Fruit fly (Drosophila melanogaster) whole organism, embryonic: Measurements from ENCODE around the gene ihog.

Experiments used
- B-H1 ChIP-seq: fragments of 200-800 bp; sonication (Bioruptor generic); IDR thresholded peaks from 3 replicates; pipeline ENCODE4 v1.3.6; 2022; ENCODE audit warnings: missing biosample characterization, missing genetic modification characterization
- CG10274 ChIP-seq: fragments of 200-800 bp; sonication (Bioruptor generic); optimal IDR thresholded peaks from 3 replicates; lab custom pipeline; 2017; ENCODE audit warnings: missing biosample characterization, mild to moderate bottlenecking, missing genetic modification characterization
- CG11247 ChIP-seq: fragments of 200-800 bp; sonication (Bioruptor generic); IDR thresholded peaks from 2 replicates; pipeline ENCODE4 v1.3.6; 2022; ENCODE audit warnings: missing biosample characterization, missing genetic modification characterization
- CG13287 ChIP-seq: fragments of 200-800 bp; sonication (Bioruptor generic); IDR thresholded peaks from 2 replicates; pipeline ENCODE4 v1.3.6; 2022; ENCODE audit warnings: missing biosample characterization, missing genetic modification characterization; ENCODE audit not compliant: partially characterized antibody
- CG14667 ChIP-seq: fragments of 200-800 bp; sonication (Bioruptor generic); IDR thresholded peaks from 2 replicates; pipeline ENCODE4 v1.3.6; 2022; ENCODE audit warnings: missing biosample characterization, missing genetic modification characterization
- CG14965 ChIP-seq: fragments of 200-800 bp; sonication (Bioruptor generic); optimal IDR thresholded peaks from 2 replicates; lab custom pipeline; 2016; ENCODE audit warnings: missing biosample characterization, missing genetic modification characterization, borderline replicate concordance
- CG1602 ChIP-seq: fragments of 200-800 bp; sonication (Bioruptor generic); optimal IDR thresholded peaks from 3 replicates; lab custom pipeline; 2016; ENCODE audit warnings: missing biosample characterization, missing genetic modification characterization
- CG16815 ChIP-seq: fragments of 200-800 bp; sonication (Bioruptor generic); optimal IDR thresholded peaks from 3 replicates; lab custom pipeline; 2017; ENCODE audit warnings: missing biosample characterization, mild to moderate bottlenecking, missing genetic modification characterization
- CG17328 ChIP-seq: fragments of 200-800 bp; sonication (Bioruptor generic); IDR thresholded peaks from 2 replicates; pipeline ENCODE4 v1.3.6; 2022; ENCODE audit warnings: missing biosample characterization, missing genetic modification characterization
- CG17612 ChIP-seq: fragments of 200-800 bp; sonication (Bioruptor generic); IDR thresholded peaks from 2 replicates; pipeline ENCODE4 v1.3.6; 2022; ENCODE audit warnings: missing biosample characterization, missing genetic modification characterization
- CG17829 ChIP-seq: fragments of 200-800 bp; optimal IDR thresholded peaks from 2 replicates; lab custom pipeline; 2019; ENCODE audit warnings: missing biosample characterization, mild to moderate bottlenecking, missing genetic modification characterization, moderate library complexity
- CG17912 ChIP-seq: fragments of 200-800 bp; sonication (Bioruptor generic); optimal IDR thresholded peaks from 2 replicates; lab custom pipeline; 2018; ENCODE audit warnings: missing biosample characterization, mild to moderate bottlenecking, missing genetic modification characterization
- CG32772 ChIP-seq: fragments of 200-800 bp; sonication (Bioruptor generic); IDR thresholded peaks from 2 replicates; pipeline ENCODE4 v1.3.6; 2022; ENCODE audit warnings: missing biosample characterization, missing genetic modification characterization
- CG33213 ChIP-seq: fragments of 200-800 bp; sonication (Bioruptor generic); optimal IDR thresholded peaks from 3 replicates; lab custom pipeline; 2016; ENCODE audit warnings: missing biosample characterization, missing genetic modification characterization
- CG4282 ChIP-seq: fragments of 200-800 bp; sonication (Bioruptor generic); optimal IDR thresholded peaks from 2 replicates; lab custom pipeline; 2016; ENCODE audit warnings: missing biosample characterization, missing genetic modification characterization
- CG43689 ChIP-seq: fragments of 200-800 bp; sonication (Bioruptor generic); IDR thresholded peaks from 2 replicates; pipeline ENCODE4 v1.3.6; 2022; ENCODE audit warnings: missing biosample characterization, missing genetic modification characterization
- CG4854 ChIP-seq: fragments of 200-800 bp; sonication (Bioruptor generic); optimal IDR thresholded peaks from 2 replicates; lab custom pipeline; 2016; ENCODE audit warnings: missing biosample characterization, missing genetic modification characterization, inconsistent platforms
- CG5180 ChIP-seq: fragments of 200-800 bp; sonication (Bioruptor generic); optimal IDR thresholded peaks from 3 replicates; lab custom pipeline; 2017; ENCODE audit warnings: missing biosample characterization, missing genetic modification characterization, mild to moderate bottlenecking, moderate library complexity, missing genetic modification reagents
- CG6854 ChIP-seq: fragments of 200-800 bp; sonication (Bioruptor generic); optimal IDR thresholded peaks from 3 replicates; lab custom pipeline; 2017; ENCODE audit warnings: missing biosample characterization, mild to moderate bottlenecking, missing genetic modification characterization
- CG8290 ChIP-seq, 3 experiments: fragments of 200-800 bp; sonication (Bioruptor generic); optimal IDR thresholded peaks; 2 replicates each; lab custom pipeline; 2016 to 2019; ENCODE audit warnings: missing biosample characterization in 3 of 3, missing genetic modification characterization in 3 of 3, mild to moderate bottlenecking in 2 of 3, moderate library complexity in 1 of 3
- CG9609 ChIP-seq: fragments of 200-800 bp; sonication (Bioruptor generic); optimal IDR thresholded peaks from 3 replicates; lab custom pipeline; 2016; ENCODE audit warnings: missing biosample characterization, missing genetic modification characterization
- Dip3 ChIP-seq: fragments of 200-800 bp; sonication (Bioruptor generic); optimal IDR thresholded peaks from 3 replicates; lab custom pipeline; 2016; ENCODE audit warnings: missing biosample characterization, missing genetic modification characterization
- Hr3 ChIP-seq: fragments of 200-800 bp; sonication (Bioruptor generic); optimal IDR thresholded peaks from 3 replicates; lab custom pipeline; 2016; ENCODE audit warnings: missing biosample characterization, missing genetic modification characterization
- MTF-1 ChIP-seq: fragments of 200-800 bp; sonication (Bioruptor generic); optimal IDR thresholded peaks from 2 replicates; lab custom pipeline; 2018; ENCODE audit warnings: missing biosample characterization, mild to moderate bottlenecking, missing genetic modification characterization, borderline replicate concordance
- Mad ChIP-seq: fragments of 200-800 bp; sonication (Bioruptor generic); optimal IDR thresholded peaks from 2 replicates; lab custom pipeline; 2016; ENCODE audit warnings: missing biosample characterization, missing genetic modification characterization
- Meics ChIP-seq: fragments of 200-800 bp; sonication (Bioruptor generic); optimal IDR thresholded peaks from 2 replicates; lab custom pipeline; 2017; ENCODE audit warnings: missing biosample characterization, mild to moderate bottlenecking, missing genetic modification characterization
- NK7.1 ChIP-seq: fragments of 200-800 bp; sonication (Bioruptor generic); optimal IDR thresholded peaks from 3 replicates; lab custom pipeline; 2016; ENCODE audit warnings: missing biosample characterization, missing genetic modification characterization
- Sin3A ChIP-seq: fragments of >200 bp; optimal IDR thresholded peaks from 2 replicates; lab custom pipeline; 2018
- YL-1 ChIP-seq: fragments of 200-800 bp; sonication (Bioruptor generic); optimal IDR thresholded peaks from 3 replicates; lab custom pipeline; 2017; ENCODE audit warnings: missing biosample characterization, mild to moderate bottlenecking, missing genetic modification characterization
- abd-A ChIP-seq: fragments of 200-800 bp; sonication (Bioruptor generic); optimal IDR thresholded peaks from 3 replicates; lab custom pipeline; 2019; ENCODE audit warnings: missing biosample characterization, mild to moderate bottlenecking, missing genetic modification characterization, moderate library complexity
- ase ChIP-seq: fragments of 200-800 bp; sonication (Bioruptor generic); IDR thresholded peaks from 3 replicates; pipeline ENCODE4 v1.3.6; 2022; ENCODE audit warnings: missing biosample characterization, missing genetic modification characterization
- bab2 ChIP-seq: fragments of 200-800 bp; sonication (Bioruptor generic); optimal IDR thresholded peaks from 2 replicates; lab custom pipeline; 2016; ENCODE audit warnings: missing biosample characterization, missing genetic modification characterization
- chinmo ChIP-seq: fragments of 200-800 bp; sonication (Bioruptor generic); IDR thresholded peaks from 4 replicates; pipeline ENCODE4 v1.3.6; 2022; ENCODE audit warnings: missing biosample characterization, missing genetic modification characterization; ENCODE audit not compliant: partially characterized antibody
- gcm ChIP-seq: fragments of 200-800 bp; sonication (Bioruptor generic); optimal IDR thresholded peaks from 2 replicates; lab custom pipeline; 2019; ENCODE audit warnings: missing biosample characterization, mild to moderate bottlenecking, missing genetic modification characterization, moderate library complexity
- hb ChIP-seq: fragments of 200-800 bp; sonication (Bioruptor generic); IDR thresholded peaks from 3 replicates; pipeline ENCODE4 v1.3.6; 2022; ENCODE audit warnings: missing biosample characterization, missing genetic modification characterization; ENCODE audit not compliant: partially characterized antibody
- kni ChIP-seq: fragments of 200-800 bp; sonication (Bioruptor generic); optimal IDR thresholded peaks from 3 replicates; lab custom pipeline; 2017; ENCODE audit warnings: mild to moderate bottlenecking, missing biosample characterization, missing genetic modification reagents, missing genetic modification characterization
- lola ChIP-seq, 3 experiments: fragments of >200 bp in 2 of 3; fragments of 200-800 bp in 1 of 3; sonication (Bioruptor generic) in 1 of 3; optimal IDR thresholded peaks; 2 replicates each; lab custom pipeline; 2017 to 2019; ENCODE audit warnings: missing biosample characterization in 3 of 3, missing genetic modification characterization in 3 of 3, mild to moderate bottlenecking in 1 of 3, moderate library complexity in 1 of 3
- pan ChIP-seq, 4 experiments: fragments of >200 bp in 3 of 4; fragments of 200-800 bp in 1 of 4; sonication (Bioruptor generic) in 1 of 4; optimal IDR thresholded peaks in 3 of 4; IDR thresholded peaks in 1 of 4; 2 replicates each; pipeline versions ENCODE4 v1.3.6 to Lab custom; 2017 to 2022; ENCODE audit warnings: missing biosample characterization in 2 of 4, missing genetic modification characterization in 2 of 4, mixed read lengths in 1 of 4
- pfk ChIP-seq: fragments of 200-800 bp; sonication (Bioruptor generic); optimal IDR thresholded peaks from 2 replicates; lab custom pipeline; 2018; ENCODE audit warnings: missing biosample characterization, mild to moderate bottlenecking, missing genetic modification characterization, moderate library complexity
- sd ChIP-seq: fragments of 200-800 bp; sonication (Bioruptor generic); optimal IDR thresholded peaks from 3 replicates; lab custom pipeline; 2018; ENCODE audit warnings: missing biosample characterization, mild to moderate bottlenecking, missing genetic modification characterization, moderate library complexity
- sim ChIP-seq: fragments of 200-800 bp; sonication (Bioruptor generic); IDR thresholded peaks from 2 replicates; pipeline ENCODE4 v1.3.6; 2022; ENCODE audit warnings: missing biosample characterization, missing genetic modification characterization
- sob ChIP-seq: fragments of 200-800 bp; sonication (Bioruptor generic); IDR thresholded peaks from 2 replicates; pipeline ENCODE4 v1.3.6; 2022; ENCODE audit warnings: missing biosample characterization, missing genetic modification characterization
- stwl ChIP-seq: fragments of 200-800 bp; sonication (Bioruptor generic); optimal IDR thresholded peaks from 3 replicates; lab custom pipeline; 2018; ENCODE audit warnings: missing biosample characterization, mild to moderate bottlenecking, missing genetic modification characterization, moderate library complexity
- sug ChIP-seq: fragments of 200-800 bp; optimal IDR thresholded peaks from 2 replicates; lab custom pipeline; 2019; ENCODE audit warnings: missing biosample characterization, mild to moderate bottlenecking, missing genetic modification characterization, moderate library complexity
- tap ChIP-seq: fragments of 200-800 bp; optimal IDR thresholded peaks from 3 replicates; lab custom pipeline; 2019; ENCODE audit warnings: missing biosample characterization, mild to moderate bottlenecking, missing genetic modification characterization, moderate library complexity
- twi ChIP-seq: fragments of 200-800 bp; optimal IDR thresholded peaks from 2 replicates; lab custom pipeline; 2019; ENCODE audit warnings: missing biosample characterization, mild to moderate bottlenecking, missing genetic modification characterization, moderate library complexity
- unc-4 ChIP-seq: fragments of 200-800 bp; sonication (Bioruptor generic); IDR thresholded peaks from 2 replicates; pipeline ENCODE4 v1.3.6; 2022; ENCODE audit warnings: missing biosample characterization, missing genetic modification characterization; ENCODE audit not compliant: partially characterized antibody
- vnd ChIP-seq: fragments of 200-800 bp; sonication (Bioruptor generic); IDR thresholded peaks from 3 replicates; pipeline ENCODE4 v1.3.6; 2022; ENCODE audit warnings: missing biosample characterization, missing genetic modification characterization; ENCODE audit not compliant: partially characterized antibody
- zfh2 ChIP-seq: fragments of 200-800 bp; sonication (Bioruptor generic); optimal IDR thresholded peaks from 2 replicates; lab custom pipeline; 2016; ENCODE audit warnings: missing biosample characterization, missing genetic modification characterization

The ihog gene

dm6 chr2L:6964022-6964434 lies 15.4 kb upstream of the ihog start, which contains the start of the genes sip2 and Coprox (continued):
- TF ChIP-seq B-H1 (GFP tag; lab: Robert Waterston, UW) (no peak; the same call in 2 of the 3 replicates), tap (tag; lab: Kevin White, UChicago) (no peak), sob (GFP tag; lab: Robert Waterston, UW) (0 out of 2 replicates have a peak, but pooled peaks have one; percentile 34), stwl (tag; lab: Kevin White, UChicago) (peak; percentile 57), pfk (GFP tag; lab: Kevin White, UChicago) (no peak), CG1602 (GFP tag; lab: Kevin White, UChicago) (peak; percentile 52), CG33213 (GFP tag; lab: Kevin White, UChicago) (no peak), sim (GFP tag; lab: Robert Waterston, UW) (no peak), zfh2 (no peak), vnd (GFP tag; lab: Robert Waterston, UW) (no peak), CG32772 (peak; percentile 55), MTF-1 (GFP tag; lab: Kevin White, UChicago) (no peak), unc-4 (no peak), CG16815 (peak; percentile 26), YL-1 (GFP tag; lab: Kevin White, UChicago) (peak; percentile 76), ase (GFP tag; lab: Robert Waterston, UW) (0 out of 3 replicates have a peak, but pooled peaks have one; percentile 30), bab2 (GFP tag; lab: Kevin White, UChicago) (peak; percentile 1), hb (GFP tag; lab: Robert Waterston, UW) (no peak), pan (optimal IDR thresholded peaks at IDR 0.05; lab: Kevin White, UChicago) (no peak), pan (GFP tag; optimal IDR thresholded peaks at IDR 0.05 in 1 of 2, IDR thresholded peaks at IDR 0.05 in 1 of 2) (peak in 1 of 2 experiments; percentile 57), CG11247 (no peak), CG5180 (GFP tag; lab: Kevin White, UChicago) (no peak), CG6854 (GFP tag; lab: Kevin White, UChicago) (no peak), lola (GFP tag; optimal IDR thresholded peaks at IDR 0.05; lab: Kevin White, UChicago) (peak in 1 of 3 experiments; percentile 77), CG14667 (0 out of 2 replicates have a peak, but pooled peaks have one; percentile 14), kni (GFP tag; lab: Kevin White, UChicago) (peak; percentile 30), sd (no peak), chinmo (GFP tag; lab: Robert Waterston, UW) (0 out of 4 replicates have a peak, but pooled peaks have one; percentile 22), Dip3 (no peak), sug (peak; percentile 78), Sin3A (no peak), CG43689 (GFP tag; lab: Robert Waterston, UW) (no peak), CG4282 (GFP tag; lab: Kevin White, UChicago) (no peak), gcm (peak; percentile 75), CG17829 (tag; lab: Kevin White, UChicago) (peak; percentile 88), twi (tag; lab: Kevin White, UChicago) (peak; percentile 63), Mad (GFP tag; lab: Kevin White, UChicago) (no peak), Meics (GFP tag; lab: Kevin White, UChicago) (peak; percentile 79), NK7.1 (GFP tag; lab: Kevin White, UChicago) (no peak), Hr3 (GFP tag; lab: Kevin White, UChicago) (peak; percentile 74), CG17612 (no peak), CG14965 (GFP tag; lab: Kevin White, UChicago) (no peak), CG4854 (GFP tag; lab: Kevin White, UChicago) (no peak), CG17328 (GFP tag; lab: Robert Waterston, UW) (0 out of 2 replicates have a peak, but pooled peaks have one; percentile 24), CG9609 (GFP tag; lab: Kevin White, UChicago) (no peak), abd-A (tag; lab: Kevin White, UChicago) (no peak), CG13287 (no peak), CG10274 (no peak), CG8290 (GFP tag; optimal IDR thresholded peaks at IDR 0.05; lab: Kevin White, UChicago) (peak; percentile 42), CG8290 (tag; optimal IDR thresholded peaks at IDR 0.05; lab: Kevin White, UChicago) (no peak), CG17912 (GFP tag; lab: Kevin White, UChicago) (no peak)
